Worm (Caenorhabditis elegans) whole organism, L3 larva: Measurements from ENCODE around the gene pnp-1.

Experiments used
- R02D3.7 ChIP-seq: fragments of 150-350 bp; optimal IDR thresholded peaks from 2 replicates; lab custom pipeline; 2014; ENCODE audit warnings: missing biosample characterization, missing genetic modification characterization
- ZK546.5 ChIP-seq: sonication (generic microtip); optimal IDR thresholded peaks from 2 replicates; lab custom pipeline; 2017; ENCODE audit warnings: missing biosample characterization, missing genetic modification characterization
- ama-1 ChIP-seq: fragments of 150-350 bp; optimal IDR thresholded peaks from 2 replicates; lab custom pipeline; 2018
- ceh-16 ChIP-seq: sonication (generic microtip); optimal IDR thresholded peaks from 2 replicates; lab custom pipeline; 2017; ENCODE audit warnings: missing biosample characterization, missing genetic modification characterization
- ceh-28 ChIP-seq: fragments of 150-350 bp; optimal IDR thresholded peaks from 2 replicates; lab custom pipeline; 2014; ENCODE audit warnings: missing biosample characterization, missing genetic modification reagents, missing genetic modification characterization
- ceh-9 ChIP-seq: sonication (generic microtip); optimal IDR thresholded peaks from 2 replicates; lab custom pipeline; 2018; ENCODE audit warnings: missing biosample characterization, missing genetic modification characterization
- daf-12 ChIP-seq: fragments of 150-350 bp; optimal IDR thresholded peaks from 2 replicates; lab custom pipeline; 2014; ENCODE audit warnings: missing biosample characterization, missing genetic modification reagents, missing genetic modification characterization
- egl-27 ChIP-seq: sonication (generic microtip); optimal IDR thresholded peaks from 4 replicates; lab custom pipeline; 2017; ENCODE audit warnings: missing biosample characterization, missing genetic modification reagents, missing genetic modification characterization
- egl-5 ChIP-seq: fragments of 150-350 bp; optimal IDR thresholded peaks from 2 replicates; lab custom pipeline; 2017; ENCODE audit warnings: missing biosample characterization, missing genetic modification reagents, missing genetic modification characterization, inconsistent platforms
- elt-1 ChIP-seq: fragments of 150-350 bp; optimal IDR thresholded peaks from 2 replicates; lab custom pipeline; 2014; ENCODE audit warnings: missing biosample characterization, missing genetic modification characterization
- elt-2 ChIP-seq: sonication (generic microtip); optimal IDR thresholded peaks from 2 replicates; lab custom pipeline; 2016; ENCODE audit warnings: missing genetic modification reagents, mild to moderate bottlenecking, missing genetic modification characterization, missing compliant biosample characterization
- elt-3 ChIP-seq, 3 experiments: fragments of 150-350 bp in 1 of 3; sonication (generic microtip) in 2 of 3; optimal IDR thresholded peaks; 2 replicates in 2 of 3; 4 replicates in 1 of 3; lab custom pipeline; 2014 to 2017; ENCODE audit warnings: missing biosample characterization in 3 of 3, missing genetic modification characterization in 3 of 3
- eor-1 ChIP-seq, 2 experiments: fragments of 150-350 bp; optimal IDR thresholded peaks; 2 replicates each; lab custom pipeline; 2014 to 2018; ENCODE audit warnings: missing biosample characterization in 2 of 2, missing genetic modification characterization in 2 of 2
- fkh-10 ChIP-seq: sonication (generic microtip); optimal IDR thresholded peaks from 2 replicates; lab custom pipeline; 2017; ENCODE audit warnings: missing biosample characterization, missing genetic modification reagents, missing genetic modification characterization
- fkh-2 ChIP-seq: fragments of 150-350 bp; optimal IDR thresholded peaks from 2 replicates; lab custom pipeline; 2014; ENCODE audit warnings: missing biosample characterization, missing genetic modification reagents, missing genetic modification characterization
- fos-1 ChIP-seq: fragments of 150-350 bp; optimal IDR thresholded peaks from 2 replicates; lab custom pipeline; 2014; ENCODE audit warnings: missing biosample characterization, missing genetic modification characterization
- hmg-11 ChIP-seq: sonication (generic microtip); optimal IDR thresholded peaks from 2 replicates; lab custom pipeline; 2016; ENCODE audit warnings: missing genetic modification characterization, missing compliant biosample characterization
- jun-1 ChIP-seq: fragments of 150-350 bp; optimal IDR thresholded peaks from 2 replicates; lab custom pipeline; 2014; ENCODE audit warnings: missing biosample characterization, missing genetic modification reagents, missing genetic modification characterization
- lin-15B ChIP-seq: fragments of 150-350 bp; optimal IDR thresholded peaks from 2 replicates; lab custom pipeline; 2014; ENCODE audit warnings: missing biosample characterization, missing genetic modification characterization
- lin-39 ChIP-seq: fragments of 150-350 bp; optimal IDR thresholded peaks from 2 replicates; lab custom pipeline; 2018; ENCODE audit warnings: missing biosample characterization, missing genetic modification reagents, missing genetic modification characterization
- lsy-12 ChIP-seq: sonication (generic microtip); optimal IDR thresholded peaks from 2 replicates; lab custom pipeline; 2016; ENCODE audit warnings: mild to moderate bottlenecking, missing genetic modification characterization, missing compliant biosample characterization
- mml-1 ChIP-seq: fragments of 150-350 bp; sonication (generic microtip); optimal IDR thresholded peaks from 3 replicates; lab custom pipeline; 2014; ENCODE audit warnings: missing biosample characterization, missing genetic modification characterization
- nhr-11 ChIP-seq: fragments of 150-350 bp; optimal IDR thresholded peaks from 2 replicates; lab custom pipeline; 2014; ENCODE audit warnings: missing biosample characterization, missing genetic modification characterization
- nhr-12 ChIP-seq: fragments of 150-350 bp; optimal IDR thresholded peaks from 2 replicates; lab custom pipeline; 2014; ENCODE audit warnings: missing biosample characterization, missing genetic modification characterization
- nhr-23 ChIP-seq: fragments of 150-350 bp; optimal IDR thresholded peaks from 2 replicates; lab custom pipeline; 2014; ENCODE audit warnings: missing biosample characterization, missing genetic modification reagents, missing genetic modification characterization
- nhr-43 ChIP-seq: sonication (generic microtip); optimal IDR thresholded peaks from 2 replicates; lab custom pipeline; 2016; ENCODE audit warnings: mild to moderate bottlenecking, missing genetic modification characterization, missing compliant biosample characterization; ENCODE audit not compliant: poor library complexity, severe bottlenecking
- nhr-67 ChIP-seq: fragments of 150-350 bp; optimal IDR thresholded peaks from 2 replicates; lab custom pipeline; 2014; ENCODE audit warnings: missing biosample characterization, missing genetic modification characterization
- nhr-76 ChIP-seq: fragments of 150-350 bp; sonication (generic microtip); optimal IDR thresholded peaks from 5 replicates; lab custom pipeline; 2014; ENCODE audit warnings: missing biosample characterization, missing genetic modification characterization
- nhr-77 ChIP-seq: fragments of 150-350 bp; optimal IDR thresholded peaks from 2 replicates; lab custom pipeline; 2014; ENCODE audit warnings: missing biosample characterization, missing genetic modification characterization
- pha-4 ChIP-seq: fragments of 150-350 bp; optimal IDR thresholded peaks from 2 replicates; lab custom pipeline; 2014; ENCODE audit warnings: missing biosample characterization, missing genetic modification reagents, missing genetic modification characterization
- pqm-1 ChIP-seq: fragments of 150-350 bp; optimal IDR thresholded peaks from 2 replicates; lab custom pipeline; 2017; ENCODE audit warnings: missing biosample characterization, missing genetic modification characterization, inconsistent platforms
- skn-1 ChIP-seq: fragments of 150-350 bp; optimal IDR thresholded peaks from 2 replicates; lab custom pipeline; 2014; ENCODE audit warnings: missing biosample characterization, missing genetic modification characterization
- tbx-2 ChIP-seq: sonication (generic microtip); optimal IDR thresholded peaks from 2 replicates; lab custom pipeline; 2016; ENCODE audit warnings: mild to moderate bottlenecking, missing genetic modification characterization, missing compliant biosample characterization
- unc-39 ChIP-seq: sonication (generic microtip); optimal IDR thresholded peaks from 4 replicates; lab custom pipeline; 2017; ENCODE audit warnings: missing biosample characterization, missing genetic modification characterization
- unc-62 ChIP-seq: fragments of 150-350 bp; sonication (generic microtip); optimal IDR thresholded peaks from 4 replicates; lab custom pipeline; 2014; ENCODE audit warnings: missing biosample characterization, missing genetic modification reagents, missing genetic modification characterization
- zag-1 ChIP-seq: fragments of 150-350 bp; optimal IDR thresholded peaks from 2 replicates; lab custom pipeline; 2014; ENCODE audit warnings: missing biosample characterization, missing genetic modification characterization
- ztf-11 ChIP-seq: fragments of 150-350 bp; optimal IDR thresholded peaks from 2 replicates; lab custom pipeline; 2014; ENCODE audit warnings: missing biosample characterization, missing genetic modification characterization
- ztf-4 ChIP-seq: fragments of 150-350 bp; optimal IDR thresholded peaks from 2 replicates; lab custom pipeline; 2014; ENCODE audit warnings: missing biosample characterization, missing genetic modification characterization

The pnp-1 gene

DNA sequence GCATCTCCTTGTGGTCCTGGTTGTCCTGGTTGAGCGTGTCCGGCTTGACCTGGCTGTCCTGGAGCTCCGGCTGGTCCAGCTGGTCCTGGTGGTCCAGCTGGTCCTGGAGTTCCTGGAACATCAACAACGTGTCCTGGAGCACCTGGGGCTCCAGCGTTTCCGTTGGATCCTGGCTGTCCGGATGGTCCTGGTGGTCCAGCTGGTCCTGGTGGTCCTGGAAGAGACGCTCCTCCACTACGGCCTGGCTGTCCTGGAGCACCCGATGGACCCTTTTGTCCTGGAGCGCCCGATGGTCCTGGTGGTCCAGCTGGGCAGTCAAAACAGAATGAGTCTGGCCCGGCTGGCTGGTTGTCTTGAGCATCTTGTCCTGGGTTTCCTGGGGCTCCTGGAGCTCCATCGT, 27.5 kb upstream of the pnp-1 start:
- TF ChIP-seq egl-5 (tag; lab: Kevin White, UChicago) (no peak), pha-4 (no peak), ztf-4 (tag; lab: Kevin White, UChicago) (no peak), lin-39 (no peak), lin-15B (no peak), nhr-12 (tag; lab: Kevin White, UChicago) (no peak), egl-27 (no peak), ceh-16 (tag; lab: Kevin White, UChicago) (no peak), elt-3 (tag; optimal IDR thresholded peaks at IDR 0.05; lab: Kevin White, UChicago) (no peak), nhr-11 (tag; lab: Kevin White, UChicago) (no peak), nhr-23 (tag; lab: Kevin White, UChicago) (no peak)

ce11 chrIV:324759-325158, 26.7 kb upstream of the pnp-1 start, which contains the start of gene drl-1:
Gene drl-1 (plus strand): TSS chrIV:325059.
- no peak for TF ChIP-seq nhr-11 (tag; lab: Kevin White, UChicago)
- TF ChIP-seq egl-5 (tag; lab: Kevin White, UChicago), result no peak
- no peak for TF ChIP-seq unc-62 (GFP tag; lab: Kevin White, UChicago)
- TF ChIP-seq elt-1 (tag; lab: Kevin White, UChicago), result no peak
- TF ChIP-seq nhr-23 (tag; lab: Kevin White, UChicago), result no peak
- TF ChIP-seq fkh-2, result no peak
- TF ChIP-seq unc-39, result no peak
- TF ChIP-seq pqm-1 (tag; lab: Kevin White, UChicago), result no peak
- TF ChIP-seq egl-27, result no peak
- TF ChIP-seq fkh-10 (GFP tag; lab: Kevin White, UChicago), result no peak
- TF ChIP-seq, all 47 proteins: peak for 0

DNA sequence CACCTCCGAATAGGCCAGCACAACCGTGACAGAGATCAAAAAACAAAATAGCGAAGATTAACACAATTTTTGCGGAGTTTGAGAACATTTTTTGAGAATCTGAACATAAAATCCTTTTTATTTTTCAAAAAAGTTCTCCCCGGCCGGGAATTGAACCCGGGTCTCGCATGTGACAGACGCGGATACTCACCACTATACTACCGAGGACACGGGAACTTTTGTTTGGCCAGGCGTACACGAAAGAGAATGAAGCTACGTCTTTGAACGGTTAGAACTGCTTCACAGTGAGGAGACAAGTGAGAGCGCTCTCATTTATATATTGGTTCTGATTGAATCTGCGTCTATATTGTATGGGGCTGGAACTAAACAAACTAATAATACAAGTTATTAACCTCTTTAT, 24.4 kb upstream of the pnp-1 start, which contains the start of gene grl-26:
grl-26 (minus strand) TSS at position 318 of the 400 bp plus-strand sequence.
- TF ChIP-seq tbx-2 (tag; lab: Kevin White, UChicago) (no peak), elt-1 (tag; lab: Kevin White, UChicago) (no peak), nhr-43 (tag; lab: Kevin White, UChicago) (peak; percentile 56), ama-1 (lab: Kevin White, UChicago) (no peak), nhr-23 (tag; lab: Kevin White, UChicago) (peak; percentile 24), egl-27 (no peak), fkh-10 (GFP tag; lab: Kevin White, UChicago) (no peak), nhr-67 (tag; lab: Kevin White, UChicago) (no peak), lin-39 (peak; percentile 13), R02D3.7 (no peak), ceh-16 (tag; lab: Kevin White, UChicago) (no peak), lin-15B (peak; percentile 22), fkh-2 (no peak), jun-1 (peak; percentile 66), elt-3 (tag; optimal IDR thresholded peaks at IDR 0.05; lab: Kevin White, UChicago) (no peak), ztf-11 (tag; lab: Kevin White, UChicago) (no peak), ceh-28 (tag; lab: Kevin White, UChicago) (no peak), skn-1 (tag; lab: Kevin White, UChicago) (no peak), ZK546.5 (tag; lab: Kevin White, UChicago) (no peak), nhr-12 (tag; lab: Kevin White, UChicago) (no peak), egl-5 (tag; lab: Kevin White, UChicago) (peak; percentile 39), zag-1 (no peak), lsy-12 (tag; lab: Kevin White, UChicago) (peak; percentile 43), ceh-9 (tag; lab: Kevin White, UChicago) (no peak), eor-1 (tag; optimal IDR thresholded peaks at IDR 0.05; lab: Kevin White, UChicago) (no peak), mml-1 (tag; lab: Kevin White, UChicago) (no peak), nhr-77 (tag; lab: Kevin White, UChicago) (no peak), nhr-76 (tag; lab: Kevin White, UChicago) (no peak), pha-4 (no peak), ztf-4 (tag; lab: Kevin White, UChicago) (no peak), daf-12 (no peak), elt-2 (tag; lab: Kevin White, UChicago) (peak; percentile 56), nhr-11 (tag; lab: Kevin White, UChicago) (no peak), hmg-11 (peak; percentile 67), unc-39 (no peak), fos-1 (no peak)
